Fruit fly (Drosophila melanogaster): ENCODE results near the gene CG18765.

DNA sequence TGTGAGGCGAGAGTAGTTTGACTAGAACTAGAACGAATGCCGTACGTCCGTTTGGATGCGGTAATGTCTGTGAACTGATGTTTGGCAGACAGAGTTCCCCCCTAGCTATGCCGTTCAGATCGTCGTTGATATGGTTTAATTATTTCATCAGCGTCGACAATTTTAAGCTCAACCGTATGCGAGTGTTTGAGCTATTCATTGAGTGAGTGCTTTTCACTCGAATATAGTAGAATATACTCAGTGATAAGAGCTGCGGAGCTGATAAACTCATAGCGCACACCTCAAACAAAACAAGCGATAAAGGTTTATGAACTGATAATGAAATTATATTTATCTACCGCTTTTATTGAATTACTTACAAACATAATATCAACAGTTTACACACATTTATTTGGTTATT, 3.5 kb downstream of the CG18765 start, which contains the start of gene CG6834:
- TF ChIP-seq psq (optimal IDR thresholded peaks at IDR 0.05) (no peak), Sin3A (optimal IDR thresholded peaks at IDR 0.05) (no peak)

All from Kc167 (cell line).